Fruit fly (Drosophila melanogaster) whole organism, embryonic: ENCODE data around the gene Ocrl.

Source experiments
- Atf3 ChIP-seq: fragments of 200-800 bp; sonication (Bioruptor generic); optimal IDR thresholded peaks from 3 replicates; lab custom pipeline; 2016; ENCODE audit warnings: missing biosample characterization, missing genetic modification characterization
- CG10267 ChIP-seq: fragments of 200-800 bp; sonication (Bioruptor generic); optimal IDR thresholded peaks from 2 replicates; lab custom pipeline; 2018; ENCODE audit warnings: missing biosample characterization, mild to moderate bottlenecking, missing genetic modification characterization, moderate library complexity
- CG10654 ChIP-seq: fragments of 200-800 bp; sonication (Bioruptor generic); optimal IDR thresholded peaks from 2 replicates; lab custom pipeline; 2016; ENCODE audit warnings: missing biosample characterization, missing genetic modification characterization
- CG10959 ChIP-seq: fragments of 200-800 bp; sonication (Bioruptor generic); IDR thresholded peaks from 2 replicates; pipeline ENCODE4 v1.3.6; 2022; ENCODE audit warnings: missing biosample characterization, missing genetic modification characterization
- CG12769 ChIP-seq: fragments of 200-800 bp; sonication (Bioruptor generic); optimal IDR thresholded peaks from 2 replicates; lab custom pipeline; 2019; ENCODE audit warnings: missing biosample characterization, mild to moderate bottlenecking, missing genetic modification characterization, moderate library complexity
- CG13624 ChIP-seq: fragments of 200-800 bp; sonication (Bioruptor generic); optimal IDR thresholded peaks from 2 replicates; lab custom pipeline; 2016; ENCODE audit warnings: missing biosample characterization, missing genetic modification characterization
- CG14667 ChIP-seq: fragments of 200-800 bp; sonication (Bioruptor generic); IDR thresholded peaks from 2 replicates; pipeline ENCODE4 v1.3.6; 2022; ENCODE audit warnings: missing biosample characterization, missing genetic modification characterization
- CG15601 ChIP-seq: fragments of 200-800 bp; sonication (Bioruptor generic); optimal IDR thresholded peaks from 3 replicates; lab custom pipeline; 2019; ENCODE audit warnings: missing biosample characterization, mild to moderate bottlenecking, missing genetic modification characterization, moderate library complexity
- CG1603 ChIP-seq: fragments of 200-800 bp; sonication (Bioruptor generic); optimal IDR thresholded peaks from 2 replicates; lab custom pipeline; 2019; ENCODE audit warnings: missing biosample characterization, mild to moderate bottlenecking, missing genetic modification characterization, moderate library complexity
- CG16779 ChIP-seq: fragments of 200-800 bp; sonication (Bioruptor generic); IDR thresholded peaks from 2 replicates; pipeline ENCODE4 v1.3.6; 2022; ENCODE audit warnings: missing biosample characterization, missing genetic modification characterization
- CG1792 ChIP-seq: fragments of 200-800 bp; sonication (Bioruptor generic); optimal IDR thresholded peaks from 2 replicates; lab custom pipeline; 2016; ENCODE audit warnings: missing biosample characterization, missing genetic modification characterization
- CG18262 ChIP-seq: fragments of 200-800 bp; optimal IDR thresholded peaks from 3 replicates; lab custom pipeline; 2019; ENCODE audit warnings: missing biosample characterization, mild to moderate bottlenecking, missing genetic modification characterization, moderate library complexity
- CG33557 ChIP-seq: fragments of 200-800 bp; sonication (Bioruptor generic); optimal IDR thresholded peaks from 2 replicates; lab custom pipeline; 2019; ENCODE audit warnings: missing biosample characterization, mild to moderate bottlenecking, missing genetic modification characterization, moderate library complexity
- CG3407 ChIP-seq: fragments of 200-800 bp; sonication (Bioruptor generic); optimal IDR thresholded peaks from 2 replicates; lab custom pipeline; 2018; ENCODE audit warnings: missing biosample characterization, mild to moderate bottlenecking, missing genetic modification characterization
- CG4360 ChIP-seq: fragments of 200-800 bp; sonication (Bioruptor generic); IDR thresholded peaks from 2 replicates; pipeline ENCODE4 v1.3.6; 2022; ENCODE audit warnings: missing biosample characterization, missing genetic modification characterization
- CG4424 ChIP-seq: fragments of 200-800 bp; sonication (Bioruptor generic); optimal IDR thresholded peaks from 3 replicates; lab custom pipeline; 2016; ENCODE audit warnings: missing biosample characterization, missing genetic modification characterization
- CG6813 ChIP-seq: fragments of 200-800 bp; sonication (Bioruptor generic); optimal IDR thresholded peaks from 2 replicates; lab custom pipeline; 2017; ENCODE audit warnings: missing biosample characterization, missing genetic modification characterization, mild to moderate bottlenecking, moderate library complexity, missing genetic modification reagents
- CG7745 ChIP-seq: fragments of 200-800 bp; sonication (Bioruptor generic); optimal IDR thresholded peaks from 2 replicates; lab custom pipeline; 2018; ENCODE audit warnings: missing biosample characterization, mild to moderate bottlenecking, missing genetic modification characterization, moderate library complexity
- CG8765 ChIP-seq: fragments of 200-800 bp; sonication (Bioruptor generic); IDR thresholded peaks from 2 replicates; pipeline ENCODE4 v1.3.6; 2022; ENCODE audit warnings: missing biosample characterization, missing genetic modification characterization
- CG9876 ChIP-seq: fragments of 200-800 bp; sonication (Bioruptor generic); optimal IDR thresholded peaks from 2 replicates; lab custom pipeline; 2016; ENCODE audit warnings: missing biosample characterization, missing genetic modification characterization
- D19B ChIP-seq: fragments of 200-800 bp; sonication (Bioruptor generic); optimal IDR thresholded peaks from 2 replicates; lab custom pipeline; 2017; ENCODE audit warnings: missing biosample characterization, mild to moderate bottlenecking, missing genetic modification characterization
- Lpt ChIP-seq: fragments of >200 bp; optimal IDR thresholded peaks from 2 replicates; lab custom pipeline; 2018; ENCODE audit warnings: missing biosample characterization, missing genetic modification characterization
- MTF-1 ChIP-seq: fragments of 200-800 bp; sonication (Bioruptor generic); optimal IDR thresholded peaks from 2 replicates; lab custom pipeline; 2018; ENCODE audit warnings: missing biosample characterization, mild to moderate bottlenecking, missing genetic modification characterization, borderline replicate concordance
- NC2β ChIP-seq: fragments of 200-800 bp; sonication (Bioruptor generic); optimal IDR thresholded peaks from 2 replicates; lab custom pipeline; 2016; ENCODE audit warnings: missing biosample characterization, missing genetic modification characterization
- Ptx1 ChIP-seq: fragments of 200-800 bp; sonication (Bioruptor generic); IDR thresholded peaks from 2 replicates; pipeline ENCODE4 v1.3.6; 2022; ENCODE audit warnings: missing biosample characterization, missing genetic modification characterization
- TFAM ChIP-seq: fragments of 200-800 bp; sonication (Bioruptor generic); optimal IDR thresholded peaks from 2 replicates; lab custom pipeline; 2017; ENCODE audit warnings: missing biosample characterization, missing genetic modification characterization, inconsistent platforms
- al ChIP-seq: fragments of 200-800 bp; sonication (Bioruptor generic); IDR thresholded peaks from 2 replicates; pipeline ENCODE4 v1.3.6; 2022; ENCODE audit warnings: missing biosample characterization, missing genetic modification characterization
- amos ChIP-seq: fragments of 200-800 bp; sonication (Bioruptor generic); IDR thresholded peaks from 2 replicates; pipeline ENCODE4 v1.3.6; 2022; ENCODE audit warnings: missing biosample characterization, missing genetic modification characterization; ENCODE audit not compliant: partially characterized antibody
- bab2 ChIP-seq: fragments of 200-800 bp; sonication (Bioruptor generic); optimal IDR thresholded peaks from 2 replicates; lab custom pipeline; 2016; ENCODE audit warnings: missing biosample characterization, missing genetic modification characterization
- bowl ChIP-seq: fragments of 200-800 bp; sonication (Bioruptor generic); IDR thresholded peaks from 2 replicates; pipeline ENCODE4 v1.3.6; 2022; ENCODE audit warnings: missing biosample characterization, missing genetic modification characterization
- chif ChIP-seq, 2 experiments: fragments of 200-800 bp; sonication (Bioruptor generic); optimal IDR thresholded peaks; 3 replicates each; lab custom pipeline; 2016; ENCODE audit warnings: missing biosample characterization in 2 of 2, missing genetic modification characterization in 2 of 2
- dm ChIP-seq: fragments of 200-800 bp; sonication (Bioruptor generic); optimal IDR thresholded peaks from 3 replicates; lab custom pipeline; 2016; ENCODE audit warnings: missing biosample characterization, missing genetic modification characterization
- ewg ChIP-seq: fragments of 200-800 bp; sonication (Bioruptor generic); optimal IDR thresholded peaks from 3 replicates; lab custom pipeline; 2017; ENCODE audit warnings: mild to moderate bottlenecking, missing biosample characterization, missing genetic modification reagents, missing genetic modification characterization
- fru ChIP-seq: fragments of >200 bp; optimal IDR thresholded peaks from 2 replicates; lab custom pipeline; 2017
- grau ChIP-seq: fragments of 200-800 bp; optimal IDR thresholded peaks from 3 replicates; lab custom pipeline; 2019; ENCODE audit warnings: missing biosample characterization, mild to moderate bottlenecking, missing genetic modification characterization, moderate library complexity
- kni ChIP-seq: fragments of 200-800 bp; sonication (Bioruptor generic); optimal IDR thresholded peaks from 3 replicates; lab custom pipeline; 2017; ENCODE audit warnings: mild to moderate bottlenecking, missing biosample characterization, missing genetic modification reagents, missing genetic modification characterization
- lab ChIP-seq: fragments of 200-800 bp; sonication (Bioruptor generic); optimal IDR thresholded peaks from 3 replicates; lab custom pipeline; 2017; ENCODE audit warnings: missing biosample characterization, missing genetic modification characterization, mild to moderate bottlenecking, moderate library complexity, missing genetic modification reagents
- lilli ChIP-seq: fragments of 200-800 bp; sonication (Bioruptor generic); optimal IDR thresholded peaks from 3 replicates; lab custom pipeline; 2016; ENCODE audit warnings: missing biosample characterization, missing genetic modification characterization
- lmd ChIP-seq: fragments of 200-800 bp; sonication (Bioruptor generic); IDR thresholded peaks from 2 replicates; pipeline ENCODE4 v1.3.6; 2022; ENCODE audit warnings: missing biosample characterization, missing genetic modification characterization
- lov ChIP-seq, 2 experiments: fragments of 200-800 bp in 1 of 2; fragments of >200 bp in 1 of 2; sonication (Bioruptor generic) in 1 of 2; IDR thresholded peaks in 1 of 2; optimal IDR thresholded peaks in 1 of 2; 2 replicates in 1 of 2; 3 replicates in 1 of 2; pipeline versions ENCODE4 v1.3.6 to Lab custom; 2017 to 2022; ENCODE audit warnings: missing biosample characterization in 1 of 2, missing genetic modification characterization in 1 of 2
- mirr ChIP-seq: fragments of 200-800 bp; sonication (Bioruptor generic); optimal IDR thresholded peaks from 3 replicates; lab custom pipeline; 2018; ENCODE audit warnings: missing biosample characterization, mild to moderate bottlenecking, missing genetic modification characterization
- nom ChIP-seq: fragments of 200-800 bp; sonication (Bioruptor generic); optimal IDR thresholded peaks from 2 replicates; lab custom pipeline; 2017; ENCODE audit warnings: missing biosample characterization, missing genetic modification characterization, mild to moderate bottlenecking, moderate library complexity, missing genetic modification reagents
- pnt ChIP-seq: fragments of 200-800 bp; sonication (Bioruptor generic); optimal IDR thresholded peaks from 3 replicates; lab custom pipeline; 2016; ENCODE audit warnings: missing biosample characterization, missing genetic modification characterization
- rib ChIP-seq: fragments of 200-800 bp; sonication (Bioruptor generic); IDR thresholded peaks from 2 replicates; pipeline ENCODE4 v1.3.6; 2022; ENCODE audit warnings: missing biosample characterization, missing genetic modification characterization
- scrt ChIP-seq: fragments of 200-800 bp; sonication (Bioruptor generic); optimal IDR thresholded peaks from 2 replicates; lab custom pipeline; 2018; ENCODE audit warnings: missing biosample characterization, mild to moderate bottlenecking, missing genetic modification characterization, moderate library complexity
- ssp ChIP-seq: fragments of 200-800 bp; sonication (Bioruptor generic); IDR thresholded peaks from 2 replicates; pipeline ENCODE4 v1.3.6; 2022; ENCODE audit warnings: missing biosample characterization, missing genetic modification characterization
- tna ChIP-seq: fragments of 200-800 bp; sonication (Bioruptor generic); IDR thresholded peaks from 2 replicates; pipeline ENCODE4 v1.3.6; 2022; ENCODE audit warnings: missing biosample characterization, missing genetic modification characterization; ENCODE audit not compliant: partially characterized antibody
- usp ChIP-seq: fragments of >200 bp; optimal IDR thresholded peaks from 2 replicates; lab custom pipeline; 2017; ENCODE audit warnings: missing biosample characterization, missing genetic modification characterization
- zf30C ChIP-seq: fragments of 200-800 bp; sonication (Bioruptor generic); optimal IDR thresholded peaks from 3 replicates; lab custom pipeline; 2018; ENCODE audit warnings: missing biosample characterization, mild to moderate bottlenecking, missing genetic modification characterization
- zfh1 ChIP-seq: fragments of 200-800 bp; sonication (Bioruptor generic); IDR thresholded peaks from 3 replicates; pipeline ENCODE4 v1.3.6; 2022; ENCODE audit warnings: missing biosample characterization, missing genetic modification characterization

The Ocrl gene

dm6 chrX:1907727-1908264 lies 15.0 kb upstream of the Ocrl start, which contains the start of gene mip130 (continued):
- TF ChIP-seq lov (optimal IDR thresholded peaks at IDR 0.05; lab: Kevin White, UChicago) (no peak), lov (GFP tag; IDR thresholded peaks at IDR 0.05; lab: Robert Waterston, UW) (no peak), fru (lab: Kevin White, UChicago) (no peak), scrt (GFP tag; lab: Kevin White, UChicago) (no peak), amos (GFP tag; lab: Robert Waterston, UW) (peak; percentile 66), CG4424 (GFP tag; lab: Kevin White, UChicago) (peak; percentile 35), lab (GFP tag; lab: Kevin White, UChicago) (peak; percentile 66), pnt (GFP tag; lab: Kevin White, UChicago) (peak; percentile 46), mirr (GFP tag; lab: Kevin White, UChicago) (peak; percentile 36), bab2 (GFP tag; lab: Kevin White, UChicago) (no peak), lilli (GFP tag; lab: Kevin White, UChicago) (peak; percentile 11), CG15601 (tag; lab: Kevin White, UChicago) (no peak), CG10267 (peak; percentile 25), ewg (no peak), grau (peak; percentile 57), CG10959 (no peak), CG7745 (tag; lab: Kevin White, UChicago) (no peak), D19B (GFP tag; lab: Kevin White, UChicago) (peak; percentile 57), CG16779 (GFP tag; lab: Robert Waterston, UW) (no peak), nom (GFP tag; lab: Kevin White, UChicago) (peak; percentile 56), ssp (GFP tag; lab: Robert Waterston, UW) (peak; percentile 42; the same call in 1 of the 2 replicates), rib (peak; percentile 36; the same call in 1 of the 2 replicates), NC2β (no peak), CG6813 (GFP tag; lab: Kevin White, UChicago) (no peak), CG10654 (GFP tag; lab: Kevin White, UChicago) (peak; percentile 9), CG1792 (GFP tag; lab: Kevin White, UChicago) (no peak), Lpt (GFP tag; lab: Kevin White, UChicago) (no peak), CG1603 (tag; lab: Kevin White, UChicago) (peak; percentile 50), CG3407 (GFP tag; lab: Kevin White, UChicago) (no peak), CG14667 (GFP tag; lab: Robert Waterston, UW) (no peak), CG13624 (GFP tag; lab: Kevin White, UChicago) (peak; percentile 57), zf30C (GFP tag; lab: Kevin White, UChicago) (no peak), CG4360 (GFP tag; lab: Robert Waterston, UW) (no peak), lmd (GFP tag; lab: Robert Waterston, UW) (peak; percentile 45; the same call in 1 of the 2 replicates), zfh1 (0 out of 3 replicates have a peak, but pooled peaks have one; percentile 37), CG18262 (tag; lab: Kevin White, UChicago) (peak; percentile 55), kni (GFP tag; lab: Kevin White, UChicago) (no peak), tna (0 out of 2 replicates have a peak, but pooled peaks have one; percentile 18), dm (GFP tag; lab: Kevin White, UChicago) (peak; percentile 4), CG8765 (GFP tag; lab: Robert Waterston, UW) (no peak), MTF-1 (no peak), CG33557 (no peak), chif (GFP tag; optimal IDR thresholded peaks at IDR 0.05; lab: Kevin White, UChicago) (peak in 1 of 2 experiments; percentile 4), usp (GFP tag; lab: Kevin White, UChicago) (no peak), TFAM (GFP tag; lab: Kevin White, UChicago) (no peak), CG12769 (tag; lab: Kevin White, UChicago) (no peak), CG9876 (GFP tag; lab: Kevin White, UChicago) (no peak), al (GFP tag; lab: Robert Waterston, UW) (0 out of 2 replicates have a peak, but pooled peaks have one; percentile 34), Ptx1 (GFP tag; lab: Robert Waterston, UW) (peak; percentile 54), bowl (GFP tag; lab: Robert Waterston, UW) (no peak), Atf3 (GFP tag; lab: Kevin White, UChicago) (no peak)
